Fruit fly (Drosophila melanogaster): ENCODE data around the gene CG5916.

The CG5916 gene

DNA sequence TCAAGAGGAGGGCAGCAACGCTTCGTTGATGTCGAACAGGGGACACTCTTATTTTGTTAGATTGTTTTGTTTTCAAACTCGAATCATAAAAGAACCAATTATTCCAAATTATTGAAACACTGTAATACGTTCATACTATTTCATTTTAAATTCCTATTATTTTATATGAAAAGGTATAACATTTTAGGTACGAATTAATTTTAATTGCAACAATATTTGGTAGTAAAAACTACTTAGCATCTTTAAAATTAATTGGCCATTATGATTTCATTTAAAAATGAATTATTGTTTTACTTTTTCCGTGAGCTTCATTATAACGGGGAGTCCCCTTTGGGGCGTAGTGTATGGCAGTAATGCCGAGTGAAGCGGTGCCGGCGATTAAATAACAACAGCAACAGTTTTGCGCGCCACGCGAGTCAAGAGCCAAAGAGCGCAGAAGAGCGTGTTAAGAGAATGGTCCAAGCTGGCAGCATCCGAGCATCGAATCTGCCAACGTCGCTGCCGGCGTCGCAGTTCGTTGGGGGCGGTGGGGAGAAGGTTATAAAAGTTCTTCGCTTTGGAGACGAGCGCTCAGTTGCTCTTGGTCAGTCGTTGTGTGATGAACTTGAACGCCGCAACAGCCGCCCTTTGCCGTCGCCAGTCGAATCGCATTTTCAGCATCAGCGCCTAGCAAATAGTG is 10.9 kb downstream of the CG5916 start (continued):
- TF ChIP-seq fd3F (GFP tag; optimal IDR thresholded peaks at IDR 0.05) (peak; percentile 30), CG12659 (GFP tag; optimal IDR thresholded peaks at IDR 0.05) (peak; percentile 53), Poxn (GFP tag; IDR thresholded peaks at IDR 0.05) (0 out of 2 replicates have a peak, but pooled peaks have one; percentile 5), Dek (tag; optimal IDR thresholded peaks at IDR 0.05) (peak; percentile 28), corto (GFP tag; optimal IDR thresholded peaks at IDR 0.05) (no peak), CG12071 (GFP tag; optimal IDR thresholded peaks at IDR 0.05) (peak; percentile 5), Xrp1 (GFP tag; IDR thresholded peaks at IDR 0.05) (no peak), CG9817 (tag; optimal IDR thresholded peaks at IDR 0.05) (peak; percentile 31), Lim3 (GFP tag; IDR thresholded peaks at IDR 0.05) (no peak), CG13894 (tag; optimal IDR thresholded peaks at IDR 0.05) (peak; percentile 5), Ada2b (GFP tag; IDR thresholded peaks at IDR 0.05) (0 out of 2 replicates have a peak, but pooled peaks have one; percentile 10), CG17612 (GFP tag; IDR thresholded peaks at IDR 0.05) (no peak), Hr51 (GFP tag; optimal IDR thresholded peaks at IDR 0.05) (peak in 1 of 2 experiments; percentile 75), unpg (GFP tag; optimal IDR thresholded peaks at IDR 0.05) (peak; percentile 30), abd-A (tag; optimal IDR thresholded peaks at IDR 0.05) (peak; percentile 54), az2 (GFP tag; optimal IDR thresholded peaks at IDR 0.05) (peak; percentile 38), slbo (GFP tag; IDR thresholded peaks at IDR 0.05) (peak; percentile 43), sug (tag; optimal IDR thresholded peaks at IDR 0.05) (peak; percentile 54), Neu2 (GFP tag; optimal IDR thresholded peaks at IDR 0.05; ENCODE audit: borderline replicate concordance) (no peak), org-1 (GFP tag; optimal IDR thresholded peaks at IDR 0.05) (peak; percentile 40), seq (GFP tag; IDR thresholded peaks at IDR 0.05) (no peak), nom (GFP tag; optimal IDR thresholded peaks at IDR 0.05) (peak; percentile 14), dmrt99B (tag; optimal IDR thresholded peaks at IDR 0.05) (peak; percentile 70), bbx (GFP tag; IDR thresholded peaks at IDR 0.05; ENCODE audit: partially characterized antibody) (peak; percentile 49; the same call in 1 of the 2 replicates), CG7928 (GFP tag; optimal IDR thresholded peaks at IDR 0.05) (no peak), Xbp1 (GFP tag; optimal IDR thresholded peaks at IDR 0.05) (peak; percentile 35), CG1603 (tag; optimal IDR thresholded peaks at IDR 0.05) (no peak), CG30403 (GFP tag; optimal IDR thresholded peaks at IDR 0.05) (peak; percentile 57), CG11504 (tag; optimal IDR thresholded peaks at IDR 0.05) (peak; percentile 75), CG32532 (GFP tag; IDR thresholded peaks at IDR 0.05) (peak; percentile 39; the same call in 1 of the 2 replicates), CG1602 (GFP tag; optimal IDR thresholded peaks at IDR 0.05) (peak; percentile 29), phol (tag; optimal IDR thresholded peaks at IDR 0.05) (peak; percentile 40), Bgb (GFP tag; IDR thresholded peaks at IDR 0.05; ENCODE audit: partially characterized antibody) (peak; percentile 59), CG10209 (GFP tag; optimal IDR thresholded peaks at IDR 0.05) (peak; percentile 33), Dll (GFP tag; IDR thresholded peaks at IDR 0.05; ENCODE audit: partially characterized antibody) (0 out of 4 replicates have a peak, but pooled peaks have one; percentile 20), CG11695 (GFP tag; IDR thresholded peaks at IDR 0.05) (no peak), CG17385 (GFP tag; optimal IDR thresholded peaks at IDR 0.05) (peak; percentile 31), Drgx (GFP tag; IDR thresholded peaks at IDR 0.05) (peak; percentile 11; the same call in 1 of the 2 replicates), her (GFP tag; optimal IDR thresholded peaks at IDR 0.05) (peak; percentile 40), CG4424 (GFP tag; optimal IDR thresholded peaks at IDR 0.05) (peak; percentile 36), CG13296 (GFP tag; optimal IDR thresholded peaks at IDR 0.05) (peak; percentile 36), D19A (tag; optimal IDR thresholded peaks at IDR 0.05) (peak; percentile 90), pb (GFP tag; optimal IDR thresholded peaks at IDR 0.05) (peak; percentile 10), CG15269 (tag; optimal IDR thresholded peaks at IDR 0.05) (peak; percentile 61), CG15601 (tag; optimal IDR thresholded peaks at IDR 0.05) (no peak), lov (optimal IDR thresholded peaks at IDR 0.05) (no peak), lov (GFP tag; IDR thresholded peaks at IDR 0.05) (peak; percentile 59; the same call in 1 of the 3 replicates), pfk (GFP tag; optimal IDR thresholded peaks at IDR 0.05) (no peak)
